Worm (Caenorhabditis elegans) whole organism, L3 larva: Measurements from ENCODE around the gene K07F5.22.
A peak's percentile ranks its signal among the peaks of the same experiment; 100 is the strongest.

Experiments used
- aly-2 ChIP-seq: fragments of 150-350 bp; optimal IDR thresholded peaks from 2 replicates; lab custom pipeline; 2014; ENCODE audit warnings: missing biosample characterization, missing genetic modification characterization
- ama-1 ChIP-seq: fragments of 150-350 bp; optimal IDR thresholded peaks from 2 replicates; lab custom pipeline; 2018
- egl-27 ChIP-seq: sonication (generic microtip); optimal IDR thresholded peaks from 4 replicates; lab custom pipeline; 2017; ENCODE audit warnings: missing biosample characterization, missing genetic modification reagents, missing genetic modification characterization
- elt-2 ChIP-seq: sonication (generic microtip); optimal IDR thresholded peaks from 2 replicates; lab custom pipeline; 2016; ENCODE audit warnings: missing genetic modification reagents, mild to moderate bottlenecking, missing genetic modification characterization, missing compliant biosample characterization
- lin-39 ChIP-seq: fragments of 150-350 bp; optimal IDR thresholded peaks from 2 replicates; lab custom pipeline; 2018; ENCODE audit warnings: missing biosample characterization, missing genetic modification reagents, missing genetic modification characterization
- lsy-12 ChIP-seq: sonication (generic microtip); optimal IDR thresholded peaks from 2 replicates; lab custom pipeline; 2016; ENCODE audit warnings: mild to moderate bottlenecking, missing genetic modification characterization, missing compliant biosample characterization
- nfya-1 ChIP-seq: sonication (generic microtip); optimal IDR thresholded peaks from 2 replicates; lab custom pipeline; 2017; ENCODE audit warnings: missing genetic modification characterization, mild to moderate bottlenecking, missing compliant biosample characterization, antibody characterized with exemption, moderate library complexity; ENCODE audit not compliant: insufficient read depth
- nhr-237 ChIP-seq: fragments of 150-350 bp; optimal IDR thresholded peaks from 2 replicates; lab custom pipeline; 2014; ENCODE audit warnings: missing biosample characterization, missing genetic modification characterization
- nhr-28 ChIP-seq: fragments of 150-350 bp; optimal IDR thresholded peaks from 2 replicates; lab custom pipeline; 2014; ENCODE audit warnings: missing biosample characterization, missing genetic modification characterization
- nhr-76 ChIP-seq: fragments of 150-350 bp; sonication (generic microtip); optimal IDR thresholded peaks from 5 replicates; lab custom pipeline; 2014; ENCODE audit warnings: missing biosample characterization, missing genetic modification characterization
- skn-1 ChIP-seq: fragments of 150-350 bp; optimal IDR thresholded peaks from 2 replicates; lab custom pipeline; 2014; ENCODE audit warnings: missing biosample characterization, missing genetic modification characterization
- unc-62 ChIP-seq: fragments of 150-350 bp; sonication (generic microtip); optimal IDR thresholded peaks from 4 replicates; lab custom pipeline; 2014; ENCODE audit warnings: missing biosample characterization, missing genetic modification reagents, missing genetic modification characterization
- ztf-11 ChIP-seq: fragments of 150-350 bp; optimal IDR thresholded peaks from 2 replicates; lab custom pipeline; 2014; ENCODE audit warnings: missing biosample characterization, missing genetic modification characterization
- ztf-4 ChIP-seq: fragments of 150-350 bp; optimal IDR thresholded peaks from 2 replicates; lab custom pipeline; 2014; ENCODE audit warnings: missing biosample characterization, missing genetic modification characterization

- peak; percentile 81 for TF ChIP-seq elt-2 (tag; lab: Kevin White, UChicago)
- TF ChIP-seq skn-1 (tag; lab: Kevin White, UChicago) = no peak
- TF ChIP-seq nhr-76 (tag; lab: Kevin White, UChicago) = peak; percentile 17
- TF ChIP-seq unc-62 (GFP tag; lab: Kevin White, UChicago) = no peak
- TF ChIP-seq ztf-4 = no peak
- no peak for TF ChIP-seq ztf-11 (tag; lab: Kevin White, UChicago)
- no peak for TF ChIP-seq nfya-1 (tag; lab: Kevin White, UChicago)
- no peak for TF ChIP-seq lsy-12
- TF ChIP-seq egl-27 = no peak
- no peak for TF ChIP-seq lin-39 (tag; lab: Kevin White, UChicago)
- no peak for TF ChIP-seq nhr-28
- no peak for TF ChIP-seq aly-2
- no peak for TF ChIP-seq ama-1 (lab: Kevin White, UChicago)
- TF ChIP-seq nhr-237 (tag; lab: Kevin White, UChicago) = no peak
Measured at ce11 chrIV:9875646-9876045, 10.8 kb downstream of the K07F5.22 start.
